Fruit fly (Drosophila melanogaster) whole organism, prepupa: ENCODE results near the gene CG42538.

Experiments used
- Blimp-1 ChIP-seq: fragments of 200-800 bp; sonication (Bioruptor generic); optimal IDR thresholded peaks from 3 replicates; lab custom pipeline; 2017; ENCODE audit warnings: missing biosample characterization, missing genetic modification characterization, mild to moderate bottlenecking, moderate library complexity, missing genetic modification reagents
- CG10669 ChIP-seq: fragments of 200-800 bp; sonication (Bioruptor generic); optimal IDR thresholded peaks from 3 replicates; lab custom pipeline; 2018; ENCODE audit warnings: missing biosample characterization, mild to moderate bottlenecking, missing genetic modification characterization, moderate library complexity
- CG15336 ChIP-seq: fragments of 200-800 bp; sonication (Bioruptor generic); IDR thresholded peaks from 2 replicates; pipeline ENCODE4 v1.3.6; 2022; ENCODE audit warnings: missing biosample characterization, missing genetic modification characterization
- CG3032 ChIP-seq: fragments of 200-800 bp; optimal IDR thresholded peaks from 2 replicates; lab custom pipeline; 2019; ENCODE audit warnings: missing biosample characterization, mild to moderate bottlenecking, missing genetic modification characterization, moderate library complexity
- CG31627 ChIP-seq: fragments of 200-800 bp; sonication (Bioruptor generic); optimal IDR thresholded peaks from 3 replicates; lab custom pipeline; 2016; ENCODE audit warnings: missing biosample characterization, missing genetic modification characterization
- CG34406 ChIP-seq: fragments of 200-800 bp; sonication (Bioruptor generic); optimal IDR thresholded peaks from 3 replicates; lab custom pipeline; 2016; ENCODE audit warnings: missing biosample characterization, missing genetic modification characterization
- CG6276 ChIP-seq: fragments of 200-800 bp; sonication (Bioruptor generic); optimal IDR thresholded peaks from 2 replicates; lab custom pipeline; 2017; ENCODE audit warnings: missing biosample characterization, mild to moderate bottlenecking, missing genetic modification characterization
- CG8119 ChIP-seq: fragments of 200-800 bp; sonication (Bioruptor generic); IDR thresholded peaks from 3 replicates; pipeline ENCODE4 v1.3.6; 2022; ENCODE audit warnings: missing biosample characterization, missing genetic modification characterization
- Gug ChIP-seq: fragments of 200-800 bp; sonication (Bioruptor generic); IDR thresholded peaks from 2 replicates; pipeline ENCODE4 v1.3.6; 2022; ENCODE audit warnings: missing biosample characterization, missing genetic modification characterization
- Hr39 ChIP-seq: fragments of 200-800 bp; sonication (Bioruptor generic); optimal IDR thresholded peaks from 2 replicates; lab custom pipeline; 2016; ENCODE audit warnings: missing biosample characterization, missing genetic modification characterization
- esn ChIP-seq: fragments of 200-800 bp; sonication (Bioruptor generic); optimal IDR thresholded peaks from 2 replicates; lab custom pipeline; 2016; ENCODE audit warnings: missing biosample characterization, mild to moderate bottlenecking, missing genetic modification characterization, moderate library complexity
- fd59A ChIP-seq: fragments of 200-800 bp; sonication (Bioruptor generic); optimal IDR thresholded peaks from 2 replicates; lab custom pipeline; 2017; ENCODE audit warnings: missing biosample characterization, mild to moderate bottlenecking, missing genetic modification characterization, missing genetic modification reagents
- net ChIP-seq: fragments of 200-800 bp; sonication (Bioruptor generic); optimal IDR thresholded peaks from 3 replicates; lab custom pipeline; 2016; ENCODE audit warnings: missing biosample characterization, missing genetic modification characterization
- topi ChIP-seq: fragments of 200-800 bp; sonication (Bioruptor generic); optimal IDR thresholded peaks from 3 replicates; lab custom pipeline; 2016; ENCODE audit warnings: missing biosample characterization, missing genetic modification characterization

dm6 chr3L:16039063-16039462 lies 4.7 kb downstream of the CG42538 start:
- no peak for TF ChIP-seq CG31627
- no peak for TF ChIP-seq CG34406 (GFP tag; lab: Kevin White, UChicago)
- TF ChIP-seq net (GFP tag; lab: Kevin White, UChicago): no peak
- TF ChIP-seq Blimp-1: no peak
- TF ChIP-seq CG10669 (GFP tag; lab: Kevin White, UChicago): no peak
- TF ChIP-seq CG3032 (tag; lab: Kevin White, UChicago): no peak
- no peak for TF ChIP-seq fd59A
- no peak for TF ChIP-seq CG8119
- no peak for TF ChIP-seq esn (GFP tag; lab: Kevin White, UChicago)
- TF ChIP-seq topi (GFP tag; lab: Kevin White, UChicago): no peak
- no peak for TF ChIP-seq CG6276 (GFP tag; lab: Kevin White, UChicago)
- TF ChIP-seq Gug (GFP tag; lab: Robert Waterston, UW): no peak
- no peak for TF ChIP-seq Hr39 (GFP tag; lab: Kevin White, UChicago)
- TF ChIP-seq CG15336 (GFP tag; lab: Robert Waterston, UW): no peak
